Worm (Caenorhabditis elegans) whole organism, young adult: ENCODE results near the gene T20B12.5.

Experiments used
- B0019.2 ChIP-seq: fragments of 200-800 bp; sonication (Bioruptor generic); conservative IDR thresholded peaks from 2 replicates; pipeline ENCODE4 v1.3.6; 2022; ENCODE audit warnings: missing genetic modification reagents, missing genetic modification characterization, missing compliant biosample characterization
- B0035.1 ChIP-seq: sonication (generic microtip); optimal IDR thresholded peaks from 2 replicates; lab custom pipeline; 2016; ENCODE audit warnings: missing genetic modification characterization, mild to moderate bottlenecking, missing compliant biosample characterization, missing genotype, missing genetic modification reagents
- F39B2.1 ChIP-seq: fragments of 200-800 bp; sonication (Bioruptor generic); IDR thresholded peaks from 2 replicates; pipeline ENCODE4 v1.3.6; 2022; ENCODE audit warnings: missing genetic modification reagents, missing genetic modification characterization, missing compliant biosample characterization
- F49E8.2 ChIP-seq: sonication (generic microtip); optimal IDR thresholded peaks from 3 replicates; lab custom pipeline; 2017; ENCODE audit warnings: missing genetic modification characterization, mild to moderate bottlenecking, missing compliant biosample characterization, antibody characterized with exemption, moderate library complexity; ENCODE audit not compliant: insufficient read depth
- ama-1 ChIP-seq, 3 experiments: fragments of 150-350 bp in 1 of 3; sonication (generic microtip) in 2 of 3; optimal IDR thresholded peaks; 2 replicates each; lab custom pipeline; 2014 to 2018; ENCODE audit warnings: missing biosample characterization in 2 of 3, missing genetic modification characterization in 2 of 3, missing genetic modification reagents in 2 of 3
- atf-7 ChIP-seq: sonication (generic microtip); optimal IDR thresholded peaks from 2 replicates; lab custom pipeline; 2017; ENCODE audit warnings: mild to moderate bottlenecking, missing genetic modification characterization, missing compliant biosample characterization
- attf-6 ChIP-seq: fragments of 200-800 bp; sonication (Bioruptor generic); IDR thresholded peaks from 2 replicates; pipeline ENCODE4 v1.3.6; 2022; ENCODE audit warnings: missing genetic modification reagents, missing genetic modification characterization, missing compliant biosample characterization
- ceh-100 ChIP-seq: fragments of 200-800 bp; sonication (Bioruptor generic); IDR thresholded peaks from 2 replicates; pipeline ENCODE4 v1.3.6; 2022; ENCODE audit warnings: missing genetic modification reagents, missing genetic modification characterization, missing compliant biosample characterization
- ceh-40 ChIP-seq: fragments of 200-800 bp; sonication (Bioruptor generic); IDR thresholded peaks from 2 replicates; pipeline ENCODE4 v1.3.6; 2022; ENCODE audit warnings: missing genetic modification characterization, missing compliant biosample characterization
- ceh-58 ChIP-seq: fragments of 200-800 bp; sonication (Bioruptor generic); IDR thresholded peaks from 2 replicates; pipeline ENCODE4 v1.3.6; 2022; ENCODE audit warnings: missing genetic modification characterization, missing compliant biosample characterization
- egl-44 ChIP-seq: fragments of 200-800 bp; sonication (Bioruptor generic); IDR thresholded peaks from 2 replicates; pipeline ENCODE4 v1.3.6; 2022; ENCODE audit warnings: missing genetic modification reagents, missing genetic modification characterization, missing compliant biosample characterization
- ets-4 ChIP-seq: fragments of 200-800 bp; sonication (Bioruptor generic); optimal IDR thresholded peaks from 2 replicates; lab custom pipeline; 2018; ENCODE audit warnings: mild to moderate bottlenecking, missing genetic modification characterization, missing compliant biosample characterization
- hlh-26 ChIP-seq: fragments of 200-800 bp; sonication (Bioruptor generic); conservative IDR thresholded peaks from 2 replicates; pipeline ENCODE4 v1.3.6; 2022; ENCODE audit warnings: missing genetic modification reagents, missing genetic modification characterization, missing compliant biosample characterization
- hmg-1.2 ChIP-seq: fragments of 200-800 bp; sonication (Bioruptor generic); IDR thresholded peaks from 2 replicates; pipeline ENCODE4 v1.3.6; 2022; ENCODE audit warnings: missing genetic modification reagents, missing genetic modification characterization, missing compliant biosample characterization
- hmg-20 ChIP-seq: fragments of 200-800 bp; sonication (Bioruptor generic); IDR thresholded peaks from 2 replicates; pipeline ENCODE4 v1.3.6; 2022; ENCODE audit warnings: missing genetic modification reagents, missing genetic modification characterization, missing compliant biosample characterization
- let-526 ChIP-seq: fragments of 200-800 bp; sonication (Bioruptor generic); IDR thresholded peaks from 2 replicates; pipeline ENCODE4 v1.3.6; 2022; ENCODE audit warnings: missing genetic modification reagents, missing genetic modification characterization, missing compliant biosample characterization
- lin-26 ChIP-seq: fragments of 200-800 bp; sonication (Bioruptor generic); IDR thresholded peaks from 2 replicates; pipeline ENCODE4 v1.3.6; 2022; ENCODE audit warnings: missing genetic modification reagents, missing genetic modification characterization, missing compliant biosample characterization
- lin-54 ChIP-seq: fragments of 200-800 bp; sonication (Bioruptor generic); optimal IDR thresholded peaks from 2 replicates; lab custom pipeline; 2018; ENCODE audit warnings: mild to moderate bottlenecking, missing genetic modification characterization, missing compliant biosample characterization
- madf-10 ChIP-seq: sonication (generic microtip); optimal IDR thresholded peaks from 2 replicates; lab custom pipeline; 2016; ENCODE audit warnings: mild to moderate bottlenecking, missing genetic modification characterization, missing compliant biosample characterization
- madf-3 ChIP-seq: fragments of 200-800 bp; sonication (Bioruptor generic); IDR thresholded peaks from 2 replicates; pipeline ENCODE4 v1.3.6; 2022; ENCODE audit warnings: missing genetic modification reagents, missing genetic modification characterization, missing compliant biosample characterization
- madf-6 ChIP-seq: fragments of 200-800 bp; sonication (Bioruptor generic); IDR thresholded peaks from 2 replicates; pipeline ENCODE4 v1.3.6; 2022; ENCODE audit warnings: missing genetic modification reagents, missing genetic modification characterization, missing compliant biosample characterization
- mel-28 ChIP-seq: sonication (generic microtip); optimal IDR thresholded peaks from 2 replicates; lab custom pipeline; 2016; ENCODE audit warnings: borderline replicate concordance, mild to moderate bottlenecking, missing genetic modification characterization, missing compliant biosample characterization
- nfya-1 ChIP-seq: sonication (generic microtip); optimal IDR thresholded peaks from 2 replicates; lab custom pipeline; 2017; ENCODE audit warnings: antibody characterized with exemption, missing compliant biosample characterization, missing genetic modification characterization, borderline replicate concordance; ENCODE audit not compliant: insufficient read depth
- nhr-120 ChIP-seq: fragments of 200-800 bp; sonication (Bioruptor generic); IDR thresholded peaks from 2 replicates; pipeline ENCODE4 v1.3.6; 2022; ENCODE audit warnings: missing genetic modification characterization, missing compliant biosample characterization
- nhr-179 ChIP-seq: sonication (generic microtip); optimal IDR thresholded peaks from 2 replicates; lab custom pipeline; 2016; ENCODE audit warnings: mild to moderate bottlenecking, missing genetic modification characterization, missing compliant biosample characterization
- pha-4 ChIP-seq: fragments of 150-350 bp; sonication (generic microtip); optimal IDR thresholded peaks from 2 replicates; lab custom pipeline; 2014; ENCODE audit warnings: missing biosample characterization, missing genetic modification reagents, missing genetic modification characterization
- rcor-1 ChIP-seq: fragments of 200-800 bp; sonication (Bioruptor generic); IDR thresholded peaks from 2 replicates; pipeline ENCODE4 v1.3.6; 2022; ENCODE audit warnings: missing genetic modification reagents, missing genetic modification characterization, missing compliant biosample characterization
- snpc-1.3 ChIP-seq: sonication (generic microtip); optimal IDR thresholded peaks from 2 replicates; lab custom pipeline; 2017; ENCODE audit warnings: missing genetic modification characterization, mild to moderate bottlenecking, missing compliant biosample characterization, antibody characterized with exemption, moderate library complexity, missing genotype, missing genetic modification reagents; ENCODE audit not compliant: insufficient read depth
- tbp1 ChIP-seq: fragments of 200-800 bp; sonication (Bioruptor generic); optimal IDR thresholded peaks from 2 replicates; lab custom pipeline; 2018; ENCODE audit warnings: mild to moderate bottlenecking, missing genetic modification characterization, missing compliant biosample characterization
- unc-130 ChIP-seq: sonication (generic microtip); optimal IDR thresholded peaks from 2 replicates; lab custom pipeline; 2016; ENCODE audit warnings: missing genetic modification reagents, missing genetic modification characterization, missing compliant biosample characterization
- unc-62 ChIP-seq: fragments of 150-350 bp; optimal IDR thresholded peaks from 2 replicates; lab custom pipeline; 2014; ENCODE audit warnings: missing biosample characterization, missing genetic modification reagents, missing genetic modification characterization
- zfh-2 ChIP-seq: fragments of 200-800 bp; sonication (Bioruptor generic); conservative IDR thresholded peaks from 2 replicates; pipeline ENCODE4 v1.3.6; 2022; ENCODE audit warnings: missing genetic modification reagents, missing genetic modification characterization, missing compliant biosample characterization
- zim-3 ChIP-seq: sonication (generic microtip); optimal IDR thresholded peaks from 2 replicates; lab custom pipeline; 2017; ENCODE audit warnings: mild to moderate bottlenecking, missing genetic modification characterization, moderate library complexity, missing compliant biosample characterization
- ztf-18 ChIP-seq: sonication (generic microtip); optimal IDR thresholded peaks from 2 replicates; lab custom pipeline; 2016; ENCODE audit warnings: missing genotype, mild to moderate bottlenecking, missing genetic modification characterization, missing compliant biosample characterization
- ztf-3 ChIP-seq: fragments of 200-800 bp; sonication (Bioruptor generic); optimal IDR thresholded peaks from 2 replicates; lab custom pipeline; 2018; ENCODE audit warnings: mild to moderate bottlenecking, missing genetic modification characterization, missing compliant biosample characterization
- ztf-6 ChIP-seq: fragments of 200-800 bp; sonication (Bioruptor generic); IDR thresholded peaks from 2 replicates; pipeline ENCODE4 v1.3.6; 2022; ENCODE audit warnings: missing genetic modification reagents, missing genetic modification characterization, missing compliant biosample characterization

The T20B12.5 gene

DNA sequence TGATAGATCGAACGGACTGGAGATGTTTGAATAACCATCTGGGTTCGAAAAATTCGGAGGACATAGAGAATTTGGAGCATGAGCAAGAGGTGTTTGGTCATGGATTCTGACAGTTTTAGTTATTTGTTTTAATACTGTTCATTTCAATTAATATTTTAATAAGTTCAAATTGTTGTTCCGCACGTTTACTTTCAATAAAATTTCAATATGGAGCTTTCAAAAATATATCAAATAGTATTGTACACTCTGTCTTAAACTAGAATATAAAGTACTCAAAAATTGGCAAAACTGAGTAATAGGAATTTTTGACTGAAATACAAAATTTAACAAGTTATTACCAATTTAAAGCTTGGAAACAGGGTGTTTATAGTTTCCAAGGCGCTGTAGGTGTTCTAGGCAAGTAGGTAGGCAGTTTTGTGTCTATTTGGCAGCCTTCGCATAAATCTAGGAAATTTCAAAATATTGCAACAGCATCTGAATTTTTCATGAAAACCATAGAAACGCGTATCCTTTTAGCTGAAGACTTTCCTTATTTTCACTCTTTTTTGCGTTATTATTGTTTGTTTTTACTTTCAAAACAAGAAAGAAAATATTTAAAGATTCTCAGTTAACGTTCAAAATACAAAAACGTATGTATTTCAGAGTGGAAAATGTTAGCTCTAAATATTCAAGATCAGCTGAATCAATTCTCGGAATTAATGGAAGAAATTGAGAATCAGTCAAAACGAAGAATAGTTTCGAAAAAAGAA lies at the start of gene T20B12.5, which contains the start of gene T20B12.4:
Gene T20B12.5 (minus strand): TSS at position 101 of the 749 bp plus-strand sequence.
Gene T20B12.4 (plus strand): TSS at position 699 of the 749 bp plus-strand sequence.
- no peak for TF ChIP-seq nhr-179 (tag; lab: Kevin White, UChicago)
- no peak for TF ChIP-seq hmg-20
- TF ChIP-seq nfya-1 (tag; lab: Kevin White, UChicago) = no peak
- TF ChIP-seq F49E8.2 = no peak
- no peak for TF ChIP-seq zim-3
- TF ChIP-seq snpc-1.3 (tag; lab: Kevin White, UChicago) = no peak
- no peak for TF ChIP-seq madf-3
- TF ChIP-seq madf-6 = no peak
- TF ChIP-seq ets-4 (GFP tag; lab: Kevin White, UChicago) = no peak
- no peak for TF ChIP-seq lin-26 (GFP tag; lab: Robert Waterston, UW)
- TF ChIP-seq lin-54 (GFP tag; lab: Kevin White, UChicago) = no peak
- no peak for TF ChIP-seq mel-28
- no peak for TF ChIP-seq ceh-100 (GFP tag; lab: Robert Waterston, UW)
- no peak for TF ChIP-seq unc-130
- no peak for TF ChIP-seq nhr-120
- no peak for TF ChIP-seq ztf-6 (GFP tag; lab: Robert Waterston, UW)
- TF ChIP-seq madf-10 (tag; lab: Kevin White, UChicago) = no peak
- TF ChIP-seq ama-1 (optimal IDR thresholded peaks at IDR 0.05; lab: Kevin White, UChicago) = no peak
- no peak for TF ChIP-seq ama-1 (GFP tag; optimal IDR thresholded peaks at IDR 0.05; lab: Kevin White, UChicago)
- no peak for TF ChIP-seq F39B2.1 (GFP tag; lab: Robert Waterston, UW)
- TF ChIP-seq hlh-26 (GFP tag; lab: Robert Waterston, UW) = no peak

DNA sequence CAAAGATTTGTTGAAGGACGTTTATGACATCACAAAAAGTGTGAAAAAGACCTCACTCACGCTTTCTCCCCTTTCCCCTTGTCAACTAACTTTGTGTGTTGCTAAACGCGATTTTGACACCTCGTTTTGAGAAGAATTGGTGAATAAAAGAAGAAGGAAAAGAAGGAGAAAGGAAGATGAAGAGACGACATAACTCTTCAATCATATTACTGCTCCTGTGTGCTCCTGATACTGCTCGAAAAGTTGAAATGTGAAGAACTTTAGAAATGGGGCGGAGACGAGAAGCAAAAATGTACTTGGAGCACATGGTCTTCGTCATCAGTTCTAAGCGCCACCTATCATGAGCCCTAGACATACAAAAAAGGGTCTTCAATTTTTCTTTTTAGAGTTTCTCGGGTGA lies 32.1 kb upstream of the T20B12.5 start:
- TF ChIP-seq tbp1 (GFP tag; lab: Kevin White, UChicago) (no peak), ceh-40 (GFP tag; lab: Robert Waterston, UW) (no peak), ama-1 (optimal IDR thresholded peaks at IDR 0.05; lab: Kevin White, UChicago) (no peak), ama-1 (GFP tag; optimal IDR thresholded peaks at IDR 0.05; lab: Kevin White, UChicago) (no peak), B0035.1 (tag; lab: Kevin White, UChicago) (no peak), ceh-58 (GFP tag; lab: Robert Waterston, UW) (no peak), rcor-1 (GFP tag; lab: Robert Waterston, UW) (no peak), ztf-3 (GFP tag; lab: Kevin White, UChicago) (no peak), pha-4 (tag; lab: Kevin White, UChicago) (no peak), B0019.2 (GFP tag; lab: Robert Waterston, UW) (no peak), attf-6 (GFP tag; lab: Robert Waterston, UW) (no peak), zfh-2 (no peak), let-526 (GFP tag; lab: Robert Waterston, UW) (no peak)
- TF ChIP-seq, all 124 proteins: peak for 0

DNA sequence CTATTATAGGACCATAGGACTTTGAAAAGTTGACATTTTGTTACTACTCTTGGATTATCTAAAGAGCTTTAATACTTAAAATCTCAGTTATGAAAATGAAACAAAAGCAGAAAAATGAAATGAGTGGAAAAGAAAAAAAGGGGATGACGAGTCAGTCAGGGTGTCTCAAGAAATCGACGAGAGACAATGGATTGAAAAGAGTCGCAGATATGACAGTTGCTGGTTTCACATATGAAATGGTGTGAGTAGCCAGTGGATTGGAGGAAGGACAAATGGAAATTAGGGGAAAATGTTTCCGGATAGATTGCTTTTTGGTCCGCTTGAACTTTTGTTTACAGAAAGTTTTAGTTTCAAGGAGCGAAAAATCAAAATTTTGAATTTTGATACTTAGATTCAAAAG lies 30.3 kb upstream of the T20B12.5 start:
- peak; percentile 29; the same call in 1 of the 2 replicates for TF ChIP-seq hmg-1.2 (GFP tag; lab: Robert Waterston, UW)
- no peak for TF ChIP-seq atf-7 (tag; lab: Kevin White, UChicago)

DNA sequence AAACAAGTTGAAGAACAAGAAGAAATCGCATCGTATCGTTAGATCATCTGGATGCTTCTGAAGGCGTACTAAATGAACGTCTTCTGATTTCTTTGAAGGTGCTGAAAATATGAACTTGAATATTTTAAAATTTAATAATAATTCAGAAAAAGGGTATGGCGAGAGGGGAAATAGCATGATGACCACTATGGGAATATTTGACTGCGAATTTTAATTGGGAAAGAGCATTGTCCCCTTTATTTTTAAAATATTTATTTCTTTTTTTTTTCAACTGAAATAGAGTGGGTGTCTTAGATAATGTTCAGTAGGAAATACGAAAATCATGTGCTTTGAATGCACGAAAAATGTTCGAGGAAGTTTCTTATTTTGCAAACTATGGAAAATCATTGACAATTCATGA lies 28.4 kb upstream of the T20B12.5 start, which contains the start of gene lgc-50:
Gene lgc-50 (minus strand): TSS at position 101 of the 400 bp plus-strand sequence.
- TF ChIP-seq F49E8.2 (no peak), ztf-18 (no peak), egl-44 (GFP tag; lab: Robert Waterston, UW) (no peak), ceh-100 (GFP tag; lab: Robert Waterston, UW) (no peak), unc-62 (no peak)
